Fruit fly (Drosophila melanogaster): Measurements from ENCODE around the gene Vps37B.

Gene Vps37B

dm6 chr3R:5226025-5226424 is at the start of gene Vps37B:
Gene Vps37B, plus strand, starts transcription at chr3R:5226158.
- TF ChIP-seq usp (GFP tag; optimal IDR thresholded peaks at IDR 0.05) (no peak), pan (optimal IDR thresholded peaks at IDR 0.05) (no peak), EcR (GFP tag; optimal IDR thresholded peaks at IDR 0.05) (no peak), psq (optimal IDR thresholded peaks at IDR 0.05) (no peak), CG8478 (optimal IDR thresholded peaks at IDR 0.05) (no peak), Dll (optimal IDR thresholded peaks at IDR 0.05) (no peak)

- TF ChIP-seq pan (optimal IDR thresholded peaks at IDR 0.05) = no peak
- no peak for TF ChIP-seq CG8478 (optimal IDR thresholded peaks at IDR 0.05)
- no peak for TF ChIP-seq EcR (GFP tag; optimal IDR thresholded peaks at IDR 0.05)
- TF ChIP-seq psq (optimal IDR thresholded peaks at IDR 0.05) = no peak
- TF ChIP-seq usp (GFP tag; optimal IDR thresholded peaks at IDR 0.05) = no peak
- no peak for TF ChIP-seq Dll (optimal IDR thresholded peaks at IDR 0.05)
These were observed 38.2 kb upstream of the Vps37B start for dm6 chr3R:5187806-5188205.

- no peak for TF ChIP-seq Dll (optimal IDR thresholded peaks at IDR 0.05)
- TF ChIP-seq pan (optimal IDR thresholded peaks at IDR 0.05) = no peak
- TF ChIP-seq psq (optimal IDR thresholded peaks at IDR 0.05) = no peak
These were observed 32.7 kb upstream of the Vps37B start for dm6 chr3R:5193271-5193670.

dm6 chr3R:5198302-5198701 is 27.7 kb upstream of the Vps37B start:
- TF ChIP-seq EcR (GFP tag; optimal IDR thresholded peaks at IDR 0.05) = no peak

- TF ChIP-seq EcR (GFP tag; optimal IDR thresholded peaks at IDR 0.05) (no peak), CG8478 (optimal IDR thresholded peaks at IDR 0.05) (no peak), psq (optimal IDR thresholded peaks at IDR 0.05) (no peak), usp (GFP tag; optimal IDR thresholded peaks at IDR 0.05) (no peak), Dll (optimal IDR thresholded peaks at IDR 0.05) (no peak), pan (optimal IDR thresholded peaks at IDR 0.05) (no peak)
These were observed 26.4 kb upstream of the Vps37B start for dm6 chr3R:5199581-5199980.

dm6 chr3R:5203796-5204195 is 22.2 kb upstream of the Vps37B start:
- TF ChIP-seq CG8478 (optimal IDR thresholded peaks at IDR 0.05) (no peak), pan (optimal IDR thresholded peaks at IDR 0.05) (no peak), Dll (optimal IDR thresholded peaks at IDR 0.05) (no peak), EcR (GFP tag; optimal IDR thresholded peaks at IDR 0.05) (no peak), psq (optimal IDR thresholded peaks at IDR 0.05) (no peak), usp (GFP tag; optimal IDR thresholded peaks at IDR 0.05) (no peak)

- no peak for TF ChIP-seq Dll (optimal IDR thresholded peaks at IDR 0.05)
- TF ChIP-seq CG8478 (optimal IDR thresholded peaks at IDR 0.05) = no peak
- no peak for TF ChIP-seq psq (optimal IDR thresholded peaks at IDR 0.05)
- TF ChIP-seq EcR (GFP tag; optimal IDR thresholded peaks at IDR 0.05) = no peak
- no peak for TF ChIP-seq usp (GFP tag; optimal IDR thresholded peaks at IDR 0.05)
- no peak for TF ChIP-seq pan (optimal IDR thresholded peaks at IDR 0.05)
These were observed 20.5 kb upstream of the Vps37B start for dm6 chr3R:5205319-5206033.

- TF ChIP-seq EcR (GFP tag; optimal IDR thresholded peaks at IDR 0.05) (no peak), psq (optimal IDR thresholded peaks at IDR 0.05) (no peak), Dll (optimal IDR thresholded peaks at IDR 0.05) (no peak), CG8478 (optimal IDR thresholded peaks at IDR 0.05) (no peak), usp (GFP tag; optimal IDR thresholded peaks at IDR 0.05) (no peak), pan (optimal IDR thresholded peaks at IDR 0.05) (no peak)
These were observed 18.5 kb upstream of the Vps37B start for dm6 chr3R:5207277-5208114.

dm6 chr3R:5208115-5208365 is 17.9 kb upstream of the Vps37B start:
- TF ChIP-seq CG8478 (optimal IDR thresholded peaks at IDR 0.05) (no peak), EcR (GFP tag; optimal IDR thresholded peaks at IDR 0.05) (no peak), pan (optimal IDR thresholded peaks at IDR 0.05) (no peak), psq (optimal IDR thresholded peaks at IDR 0.05) (no peak), usp (GFP tag; optimal IDR thresholded peaks at IDR 0.05) (no peak), Dll (optimal IDR thresholded peaks at IDR 0.05) (no peak)

- TF ChIP-seq CG8478 (optimal IDR thresholded peaks at IDR 0.05) (no peak), Dll (optimal IDR thresholded peaks at IDR 0.05) (no peak)
These were observed 16.5 kb upstream of the Vps37B start for dm6 chr3R:5209481-5209880.

dm6 chr3R:5211401-5211800 is 14.6 kb upstream of the Vps37B start:
- no peak for TF ChIP-seq EcR (GFP tag; optimal IDR thresholded peaks at IDR 0.05)
- TF ChIP-seq pan (optimal IDR thresholded peaks at IDR 0.05) = no peak
- TF ChIP-seq usp (GFP tag; optimal IDR thresholded peaks at IDR 0.05) = no peak
- no peak for TF ChIP-seq CG8478 (optimal IDR thresholded peaks at IDR 0.05)
- TF ChIP-seq Dll (optimal IDR thresholded peaks at IDR 0.05) = no peak
- TF ChIP-seq psq (optimal IDR thresholded peaks at IDR 0.05) = no peak

dm6 chr3R:5211901-5212758 is 13.8 kb upstream of the Vps37B start:
- TF ChIP-seq Dll (optimal IDR thresholded peaks at IDR 0.05) (no peak), pan (optimal IDR thresholded peaks at IDR 0.05) (no peak), usp (GFP tag; optimal IDR thresholded peaks at IDR 0.05) (no peak), psq (optimal IDR thresholded peaks at IDR 0.05) (no peak)

Data from whole organism.